Fruit fly (Drosophila melanogaster): ENCODE measurements around the gene CG43057.
A peak's percentile ranks its signal among the peaks of the same experiment; 100 is the strongest.

The CG43057 gene

dm6 chr2L:8279400-8280065, 35.7 kb upstream of the CG43057 start (continued):
- TF ChIP-seq CG12071 (GFP tag; optimal IDR thresholded peaks at IDR 0.05) = no peak
- TF ChIP-seq CG8281 (tag; optimal IDR thresholded peaks at IDR 0.05) = peak; percentile 14
- no peak for TF ChIP-seq schlank (tag; optimal IDR thresholded peaks at IDR 0.05)
- TF ChIP-seq seq (GFP tag; IDR thresholded peaks at IDR 0.05) = no peak
- peak; percentile 22 for TF ChIP-seq vfl (GFP tag; optimal IDR thresholded peaks at IDR 0.05)
- no peak for TF ChIP-seq Taf1 (GFP tag; IDR thresholded peaks at IDR 0.05)
- peak; percentile 67 for TF ChIP-seq tin (GFP tag; optimal IDR thresholded peaks at IDR 0.05)
- no peak for TF ChIP-seq CrebB (tag; optimal IDR thresholded peaks at IDR 0.05)
- peak; percentile 29 for TF ChIP-seq CG18619 (GFP tag; optimal IDR thresholded peaks at IDR 0.05)
- peak; percentile 71 for TF ChIP-seq grau (tag; optimal IDR thresholded peaks at IDR 0.05)
- peak; percentile 24 for TF ChIP-seq Sry-β (GFP tag; optimal IDR thresholded peaks at IDR 0.05)
- TF ChIP-seq Ets97D (GFP tag; optimal IDR thresholded peaks at IDR 0.05) = peak; percentile 27
- TF ChIP-seq Sox100B (GFP tag; optimal IDR thresholded peaks at IDR 0.05) = peak; percentile 49
- peak; percentile 44 for TF ChIP-seq CG6272 (GFP tag; IDR thresholded peaks at IDR 0.05)
- TF ChIP-seq Dek (tag; optimal IDR thresholded peaks at IDR 0.05) = no peak
- peak; percentile 45 for TF ChIP-seq ac (GFP tag; optimal IDR thresholded peaks at IDR 0.05)
- TF ChIP-seq Hr51 (GFP tag; optimal IDR thresholded peaks at IDR 0.05) = peak; percentile 12 to 48
- TF ChIP-seq trh (GFP tag; optimal IDR thresholded peaks at IDR 0.05) = no peak
- peak; percentile 82 for TF ChIP-seq CG17328 (GFP tag; IDR thresholded peaks at IDR 0.05)
- peak; percentile 76 for TF ChIP-seq croc (GFP tag; conservative IDR thresholded peaks at IDR 0.05)
- no peak for TF ChIP-seq CG43689 (GFP tag; IDR thresholded peaks at IDR 0.05)
- TF ChIP-seq cato (GFP tag; optimal IDR thresholded peaks at IDR 0.05; ENCODE audit: borderline replicate concordance) = peak; percentile 10
- no peak for TF ChIP-seq pb (GFP tag; optimal IDR thresholded peaks at IDR 0.05)
- TF ChIP-seq CG2120 (GFP tag; optimal IDR thresholded peaks at IDR 0.05) = no peak
- no peak for TF ChIP-seq MBD-R2 (GFP tag; IDR thresholded peaks at IDR 0.05)
- TF ChIP-seq CG1603 (tag; optimal IDR thresholded peaks at IDR 0.05) = peak; percentile 78
- TF ChIP-seq CkIIα-i1 (GFP tag; IDR thresholded peaks at IDR 0.05) = no peak
- TF ChIP-seq zfh2 (GFP tag; optimal IDR thresholded peaks at IDR 0.05) = no peak
- TF ChIP-seq CG3838 (GFP tag; optimal IDR thresholded peaks at IDR 0.05) = peak; percentile 21
- TF ChIP-seq CG7963 (GFP tag; IDR thresholded peaks at IDR 0.05; ENCODE audit: partially characterized antibody) = no peak
- no peak for TF ChIP-seq CG3726 (GFP tag; IDR thresholded peaks at IDR 0.05)
- TF ChIP-seq oc (tag; optimal IDR thresholded peaks at IDR 0.05) = peak; percentile 28
- no peak for TF ChIP-seq mld (GFP tag; IDR thresholded peaks at IDR 0.05; ENCODE audit: partially characterized antibody)
- TF ChIP-seq CG2129 (GFP tag; IDR thresholded peaks at IDR 0.05; ENCODE audit: partially characterized antibody) = no peak
- no peak for TF ChIP-seq Dfd (GFP tag; optimal IDR thresholded peaks at IDR 0.05)
- TF ChIP-seq fru (optimal IDR thresholded peaks at IDR 0.05) = no peak
- no peak for TF ChIP-seq h (optimal IDR thresholded peaks at IDR 0.05)
- TF ChIP-seq CG10543 (GFP tag; optimal IDR thresholded peaks at IDR 0.05) = no peak
- no peak; the same call in 2 of the 3 replicates for TF ChIP-seq CG7357 (GFP tag; IDR thresholded peaks at IDR 0.05)
- no peak for TF ChIP-seq emc (GFP tag; optimal IDR thresholded peaks at IDR 0.05)
- TF ChIP-seq fd102C (GFP tag; optimal IDR thresholded peaks at IDR 0.05) = peak; percentile 22
- TF ChIP-seq CG9932 (GFP tag; IDR thresholded peaks at IDR 0.05) = 0 out of 2 replicates have a peak, but pooled peaks have one; percentile 4
- peak; percentile 36 for TF ChIP-seq bcd (GFP tag; optimal IDR thresholded peaks at IDR 0.05)
- TF ChIP-seq CG8089 (GFP tag; optimal IDR thresholded peaks at IDR 0.05) = peak; percentile 50
- peak; percentile 29 for TF ChIP-seq Usf (GFP tag; optimal IDR thresholded peaks at IDR 0.05)
- peak; percentile 84 for TF ChIP-seq CG9727 (GFP tag; optimal IDR thresholded peaks at IDR 0.05)
- TF ChIP-seq dan (GFP tag; IDR thresholded peaks at IDR 0.05) = peak; percentile 40; the same call in 1 of the 2 replicates
- no peak for TF ChIP-seq ap (GFP tag; IDR thresholded peaks at IDR 0.05)
- no peak for TF ChIP-seq unc-4 (GFP tag; IDR thresholded peaks at IDR 0.05; ENCODE audit: partially characterized antibody)
- TF ChIP-seq CG11723 (GFP tag; optimal IDR thresholded peaks at IDR 0.05) = peak; percentile 34
- peak; percentile 39 for TF ChIP-seq Hr3 (GFP tag; optimal IDR thresholded peaks at IDR 0.05)

Data from whole organism, embryonic.